Worm (Caenorhabditis elegans) whole organism, L1 larva: ENCODE results near the gene srg-25.

Experiments used
- C04F5.9 ChIP-seq: sonication (generic microtip); optimal IDR thresholded peaks from 2 replicates; lab custom pipeline; 2016; ENCODE audit warnings: missing genetic modification characterization, missing compliant biosample characterization
- C16A3.4 ChIP-seq: fragments of 150-350 bp; optimal IDR thresholded peaks from 2 replicates; lab custom pipeline; 2014; ENCODE audit warnings: missing biosample characterization, missing genetic modification characterization
- F16B12.6 ChIP-seq: fragments of 150-350 bp; optimal IDR thresholded peaks from 2 replicates; lab custom pipeline; 2014; ENCODE audit warnings: missing biosample characterization, missing genetic modification characterization
- blmp-1 ChIP-seq: fragments of 150-350 bp; optimal IDR thresholded peaks from 2 replicates; lab custom pipeline; 2014; ENCODE audit warnings: missing biosample characterization, missing genetic modification characterization
- ceh-88 ChIP-seq: fragments of 200-800 bp; sonication (Bioruptor generic); IDR thresholded peaks from 2 replicates; pipeline ENCODE4 v1.3.6; 2022; ENCODE audit warnings: missing genetic modification characterization, missing compliant biosample characterization
- ces-1 ChIP-seq: fragments of 150-350 bp; optimal IDR thresholded peaks from 2 replicates; lab custom pipeline; 2014; ENCODE audit warnings: missing biosample characterization, missing genetic modification reagents, missing genetic modification characterization
- egl-13 ChIP-seq: sonication (generic microtip); optimal IDR thresholded peaks from 2 replicates; lab custom pipeline; 2016; ENCODE audit warnings: missing genotype, missing genetic modification reagents, missing genetic modification characterization, missing compliant biosample characterization
- egl-27 ChIP-seq, 2 experiments: fragments of 150-350 bp in 1 of 2; sonication (generic microtip); optimal IDR thresholded peaks; 3 replicates each; lab custom pipeline; 2017 to 2018; ENCODE audit warnings: missing biosample characterization in 2 of 2, missing genetic modification characterization in 2 of 2, missing genetic modification reagents in 2 of 2
- elt-2 ChIP-seq: sonication (generic microtip); optimal IDR thresholded peaks from 2 replicates; lab custom pipeline; 2016; ENCODE audit warnings: missing genetic modification characterization, mild to moderate bottlenecking, inconsistent platforms, missing compliant biosample characterization, missing genetic modification reagents
- elt-3 ChIP-seq, 6 experiments: fragments of 150-350 bp in 1 of 6; sonication (generic microtip); optimal IDR thresholded peaks; 2 replicates each; lab custom pipeline; 2017 to 2018; ENCODE audit warnings: missing biosample characterization in 6 of 6, missing genetic modification characterization in 6 of 6, inconsistent platforms in 1 of 6
- fkh-8 ChIP-seq: sonication (generic microtip); optimal IDR thresholded peaks from 2 replicates; lab custom pipeline; 2016; ENCODE audit warnings: mild to moderate bottlenecking, missing genetic modification characterization, missing compliant biosample characterization
- grh-1 ChIP-seq: fragments of 200-800 bp; sonication (Bioruptor generic); IDR thresholded peaks from 2 replicates; pipeline ENCODE4 v1.3.6; 2022; ENCODE audit warnings: missing genetic modification reagents, missing genetic modification characterization, missing compliant biosample characterization
- hlh-4 ChIP-seq: sonication (generic microtip); optimal IDR thresholded peaks from 2 replicates; lab custom pipeline; 2016; ENCODE audit warnings: mild to moderate bottlenecking, missing genetic modification characterization, missing compliant biosample characterization
- isw-1 ChIP-seq: fragments of 200-800 bp; sonication (Bioruptor generic); IDR thresholded peaks from 2 replicates; pipeline ENCODE4 v1.3.6; 2022; ENCODE audit warnings: missing genetic modification characterization, missing compliant biosample characterization
- lin-35 ChIP-seq, 2 experiments: fragments of 150-350 bp; optimal IDR thresholded peaks; 2 replicates each; lab custom pipeline; 2014; ENCODE audit warnings: missing biosample characterization in 2 of 2, missing genetic modification characterization in 2 of 2, missing genetic modification reagents in 2 of 2
- mef-2 ChIP-seq: fragments of 150-350 bp; optimal IDR thresholded peaks from 2 replicates; lab custom pipeline; 2014; ENCODE audit warnings: missing biosample characterization, missing genetic modification characterization
- nhr-11 ChIP-seq: fragments of 150-350 bp; optimal IDR thresholded peaks from 2 replicates; lab custom pipeline; 2014; ENCODE audit warnings: missing biosample characterization, missing genetic modification characterization
- nhr-19 ChIP-seq: fragments of 200-800 bp; sonication (Bioruptor generic); conservative IDR thresholded peaks from 2 replicates; pipeline ENCODE4 v1.3.6; 2022; ENCODE audit warnings: missing genetic modification characterization, missing compliant biosample characterization
- nhr-28 ChIP-seq: fragments of 150-350 bp; optimal IDR thresholded peaks from 2 replicates; lab custom pipeline; 2014; ENCODE audit warnings: missing biosample characterization, missing genetic modification characterization
- nhr-71 ChIP-seq: sonication (generic microtip); optimal IDR thresholded peaks from 2 replicates; lab custom pipeline; 2016; ENCODE audit warnings: mild to moderate bottlenecking, missing genetic modification characterization, moderate library complexity, missing compliant biosample characterization
- nhr-76 ChIP-seq: sonication (generic microtip); optimal IDR thresholded peaks from 2 replicates; lab custom pipeline; 2017; ENCODE audit warnings: missing biosample characterization, missing genetic modification characterization
- nhr-84 ChIP-seq: sonication (generic microtip); optimal IDR thresholded peaks from 2 replicates; lab custom pipeline; 2017; ENCODE audit warnings: missing biosample characterization, missing genetic modification characterization
- nhr-90 ChIP-seq: sonication (generic microtip); optimal IDR thresholded peaks from 2 replicates; lab custom pipeline; 2016; ENCODE audit warnings: mild to moderate bottlenecking, missing genetic modification characterization, missing compliant biosample characterization; ENCODE audit not compliant: poor library complexity
- pag-3 ChIP-seq: sonication (generic microtip); optimal IDR thresholded peaks from 2 replicates; lab custom pipeline; 2017; ENCODE audit warnings: missing genetic modification characterization, mild to moderate bottlenecking, missing compliant biosample characterization, antibody characterized with exemption, borderline replicate concordance; ENCODE audit not compliant: insufficient read depth
- pax-3 ChIP-seq: fragments of 200-800 bp; sonication (Bioruptor generic); optimal IDR thresholded peaks from 2 replicates; lab custom pipeline; 2018; ENCODE audit warnings: mild to moderate bottlenecking, missing genetic modification characterization, moderate library complexity, missing compliant biosample characterization
- pqm-1 ChIP-seq: sonication (generic microtip); optimal IDR thresholded peaks from 3 replicates; lab custom pipeline; 2017; ENCODE audit warnings: missing biosample characterization, missing genetic modification characterization
- sup-37 ChIP-seq: fragments of 200-800 bp; sonication (Bioruptor generic); optimal IDR thresholded peaks from 2 replicates; lab custom pipeline; 2018; ENCODE audit warnings: mild to moderate bottlenecking, missing genetic modification characterization, missing compliant biosample characterization
- swsn-7 ChIP-seq: sonication (generic microtip); optimal IDR thresholded peaks from 2 replicates; lab custom pipeline; 2016; ENCODE audit warnings: missing genetic modification characterization, missing compliant biosample characterization
- tlp-1 ChIP-seq: fragments of 150-350 bp; optimal IDR thresholded peaks from 2 replicates; lab custom pipeline; 2014; ENCODE audit warnings: missing biosample characterization, missing genetic modification characterization
- unc-30 ChIP-seq: sonication (generic microtip); optimal IDR thresholded peaks from 2 replicates; lab custom pipeline; 2017; ENCODE audit warnings: missing biosample characterization, missing genetic modification characterization
- zag-1 ChIP-seq: fragments of 150-350 bp; optimal IDR thresholded peaks from 2 replicates; lab custom pipeline; 2014; ENCODE audit warnings: missing biosample characterization, missing genetic modification characterization
- ztf-11 ChIP-seq, 2 experiments: sonication (generic microtip); optimal IDR thresholded peaks; 2 replicates each; lab custom pipeline; 2016 to 2017; ENCODE audit warnings: missing genetic modification characterization in 2 of 2, missing biosample characterization in 1 of 2, missing compliant biosample characterization in 1 of 2

srg-25 gene

DNA sequence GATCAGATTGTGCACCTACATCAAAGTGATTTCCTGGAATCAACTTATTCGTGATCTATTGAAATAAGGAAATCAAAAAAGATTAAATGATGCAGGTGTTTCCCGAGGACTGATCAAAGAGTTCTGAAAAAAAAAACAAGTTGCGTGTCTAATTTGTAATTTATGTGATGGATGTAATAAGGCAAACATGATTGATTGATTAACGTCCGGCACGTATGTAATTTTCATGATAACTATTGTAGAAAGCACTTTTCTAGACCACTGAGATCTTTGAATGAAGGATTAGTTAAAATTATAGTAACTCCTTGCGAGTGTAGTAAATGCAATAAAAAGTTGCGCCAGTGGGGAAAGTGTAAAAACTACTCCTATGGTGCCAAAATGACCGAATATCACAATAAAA, at the start of gene srg-25:
Gene srg-25 (minus strand): TSS at position 101 of the 400 bp plus-strand sequence.
- TF ChIP-seq nhr-11 (tag; lab: Kevin White, UChicago), result no peak
- peak; percentile 17 for TF ChIP-seq fkh-8 (tag; lab: Kevin White, UChicago)
- no peak for TF ChIP-seq hlh-4
- TF ChIP-seq nhr-19, result no peak
- TF ChIP-seq, all 84 proteins: peak for 1

DNA sequence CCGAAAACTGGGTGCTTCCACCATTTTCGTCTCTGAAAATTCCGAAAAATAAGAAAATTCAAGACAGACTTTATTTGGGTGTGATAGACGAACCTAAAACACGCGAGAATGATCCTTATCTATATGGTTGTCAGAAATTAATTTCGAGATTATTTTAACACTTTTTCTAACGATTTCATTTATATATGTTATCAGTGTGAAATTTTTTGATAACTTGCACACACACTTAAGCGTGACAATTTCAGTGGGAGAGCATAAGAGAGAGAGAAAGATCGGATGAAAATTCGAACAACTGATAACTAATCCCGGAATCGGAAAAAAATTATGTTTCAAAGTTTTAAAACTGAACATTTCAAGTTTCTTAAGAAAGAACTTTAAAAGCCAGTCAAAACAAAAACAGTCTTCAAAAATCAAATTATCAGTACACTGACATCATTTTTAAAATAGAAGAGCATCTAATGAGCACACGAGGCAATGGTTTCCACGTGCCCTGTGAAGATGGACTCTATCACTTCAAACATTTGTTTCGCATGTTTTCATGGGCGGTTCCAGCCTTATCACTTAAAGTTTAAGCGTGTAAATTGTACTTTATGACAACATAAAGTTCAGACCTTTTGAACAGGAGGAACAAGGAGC, 47.8 kb upstream of the srg-25 start, which contains the start of gene C35A11.4:
Gene C35A11.4 (minus strand): TSS at position 156 of the 636 bp plus-strand sequence.
- TF ChIP-seq unc-30 (tag; lab: Kevin White, UChicago) (no peak), elt-2 (tag; lab: Kevin White, UChicago) (peak; percentile 97), mef-2 (tag; lab: Kevin White, UChicago) (no peak), lin-35 (GFP tag; optimal IDR thresholded peaks at IDR 0.05; lab: Kevin White, UChicago) (peak in 1 of 2 experiments; percentile 23), ces-1 (GFP tag; lab: Kevin White, UChicago) (no peak), nhr-71 (tag; lab: Kevin White, UChicago) (peak; percentile 9), pqm-1 (tag; lab: Kevin White, UChicago) (peak; percentile 27), egl-27 (tag; optimal IDR thresholded peaks at IDR 0.05; lab: Kevin White, UChicago) (no peak), tlp-1 (peak; percentile 56)

DNA sequence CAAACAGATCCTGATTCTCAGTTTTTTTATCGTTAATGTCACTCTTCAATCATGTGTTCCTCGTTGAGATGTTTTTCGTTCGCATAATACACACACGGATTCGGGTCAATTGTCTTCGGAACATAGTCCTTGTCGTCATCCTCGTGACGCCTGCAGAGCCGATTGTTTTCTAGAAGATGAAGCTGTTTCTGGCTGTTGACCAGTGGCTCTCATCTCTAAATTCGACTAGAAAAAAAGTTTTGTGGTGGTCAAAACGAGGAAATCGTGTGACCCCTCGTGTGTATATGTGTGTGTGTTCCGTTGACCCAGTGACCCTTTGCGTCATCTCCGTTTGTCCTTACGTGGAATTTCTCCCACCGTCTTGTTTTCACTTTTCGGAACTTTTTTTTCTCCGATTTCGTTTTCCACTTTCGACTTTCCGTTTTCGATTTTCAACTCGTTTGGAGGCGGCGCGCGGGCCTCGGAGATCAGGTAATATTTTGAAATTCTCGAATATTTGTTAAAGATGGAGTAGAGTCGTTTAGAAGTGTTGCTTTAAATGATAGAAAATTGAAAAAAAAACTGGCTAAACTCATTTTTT, 40.7 kb upstream of the srg-25 start, which contains the start of gene C35A11.2:
Gene C35A11.2 (plus strand): TSS at position 386 of the 580 bp plus-strand sequence.
- no peak for TF ChIP-seq grh-1 (GFP tag; lab: Robert Waterston, UW)
- TF ChIP-seq blmp-1 (tag; lab: Kevin White, UChicago), result peak; percentile 96

DNA sequence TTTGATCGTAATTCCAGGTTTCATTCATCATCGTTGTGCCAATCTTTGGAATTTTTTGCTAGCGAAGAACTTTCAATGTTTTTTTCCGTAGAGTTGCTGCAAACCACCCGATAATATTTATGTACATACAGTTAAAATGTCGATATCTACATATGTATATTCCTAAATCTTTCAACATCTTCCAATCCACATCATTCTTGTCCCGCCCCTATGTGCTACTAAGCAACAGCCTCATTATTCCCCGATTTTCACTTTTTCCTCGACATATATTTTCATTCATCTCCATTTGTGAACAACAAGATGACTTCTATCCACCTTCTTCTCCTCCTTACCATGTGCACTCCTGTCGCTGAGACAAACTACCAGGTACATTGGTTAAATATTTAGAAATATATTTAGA, 26.8 kb upstream of the srg-25 start, which contains the start of gene C35A11.3:
Gene C35A11.3 (plus strand): TSS at position 301 of the 400 bp plus-strand sequence.
- TF ChIP-seq egl-13 (no peak), egl-27 (tag; optimal IDR thresholded peaks at IDR 0.05; lab: Kevin White, UChicago) (no peak), pag-3 (tag; lab: Kevin White, UChicago) (no peak), nhr-90 (no peak), ces-1 (GFP tag; lab: Kevin White, UChicago) (no peak), elt-2 (tag; lab: Kevin White, UChicago) (no peak), ztf-11 (tag; optimal IDR thresholded peaks at IDR 0.05; lab: Kevin White, UChicago) (no peak)
- TF ChIP-seq, all 84 proteins: peak for 0

DNA sequence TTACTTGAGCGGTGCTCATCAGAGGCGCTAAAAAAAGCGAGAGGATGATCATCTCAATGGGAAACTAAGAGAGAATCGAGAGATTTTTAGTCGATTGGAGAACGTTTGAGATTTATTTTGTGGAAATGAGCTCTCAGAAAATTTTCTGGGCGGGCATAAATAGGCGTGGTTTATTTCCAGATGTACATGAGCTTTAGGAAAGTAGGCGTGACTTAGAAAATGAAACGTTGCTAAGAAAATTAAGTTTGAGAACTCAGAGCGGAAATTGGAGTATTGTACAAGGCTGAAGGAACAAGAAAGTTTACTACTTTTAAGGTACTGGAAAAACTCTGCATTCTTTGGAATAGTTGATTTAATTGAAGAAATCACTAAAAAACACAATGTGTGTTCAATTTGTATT, 23.5 kb upstream of the srg-25 start, which contains the start of gene T09D3.9:
Gene T09D3.9 (minus strand): TSS at position 101 of the 400 bp plus-strand sequence.
- TF ChIP-seq hlh-4, result no peak
- TF ChIP-seq F16B12.6, result no peak
- TF ChIP-seq nhr-71 (tag; lab: Kevin White, UChicago), result no peak
- TF ChIP-seq swsn-7, result no peak
- TF ChIP-seq nhr-76 (tag; lab: Kevin White, UChicago), result no peak
- TF ChIP-seq ceh-88 (GFP tag; lab: Robert Waterston, UW), result no peak
- TF ChIP-seq sup-37, result no peak
- no peak for TF ChIP-seq isw-1
- no peak for TF ChIP-seq C04F5.9 (tag; lab: Kevin White, UChicago)

DNA sequence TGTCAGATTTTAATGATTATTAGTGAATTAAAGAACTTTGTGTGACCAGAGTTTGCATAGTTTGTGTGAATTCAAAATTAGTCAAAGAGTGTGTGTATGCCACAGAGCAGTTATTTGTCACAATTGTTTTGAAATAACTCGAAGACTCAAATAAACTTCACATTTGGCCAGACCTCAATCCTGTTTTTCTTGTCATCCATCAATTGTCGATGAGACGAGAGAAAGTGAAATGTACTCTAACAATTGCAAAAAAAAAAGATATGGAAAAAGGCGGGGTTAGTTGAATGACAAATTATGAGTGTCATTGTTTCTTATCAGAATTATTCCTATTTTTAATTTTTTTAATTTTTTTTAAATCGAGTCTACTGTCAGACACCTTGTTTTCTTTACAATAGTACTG, 19.5 kb upstream of the srg-25 start, which contains the start of gene T09D3.8:
Gene T09D3.8 (plus strand): TSS at position 301 of the 400 bp plus-strand sequence.
- TF ChIP-seq nhr-84 (no peak), nhr-28 (tag; lab: Kevin White, UChicago) (no peak), elt-3 (tag; optimal IDR thresholded peaks at IDR 0.05; lab: Kevin White, UChicago) (no peak), pax-3 (tag; lab: Kevin White, UChicago) (no peak), C16A3.4 (tag; lab: Kevin White, UChicago) (no peak), zag-1 (tag; lab: Kevin White, UChicago) (no peak), egl-13 (no peak)
